Worm (Caenorhabditis elegans): ENCODE data around the gene srbc-22.

DNA sequence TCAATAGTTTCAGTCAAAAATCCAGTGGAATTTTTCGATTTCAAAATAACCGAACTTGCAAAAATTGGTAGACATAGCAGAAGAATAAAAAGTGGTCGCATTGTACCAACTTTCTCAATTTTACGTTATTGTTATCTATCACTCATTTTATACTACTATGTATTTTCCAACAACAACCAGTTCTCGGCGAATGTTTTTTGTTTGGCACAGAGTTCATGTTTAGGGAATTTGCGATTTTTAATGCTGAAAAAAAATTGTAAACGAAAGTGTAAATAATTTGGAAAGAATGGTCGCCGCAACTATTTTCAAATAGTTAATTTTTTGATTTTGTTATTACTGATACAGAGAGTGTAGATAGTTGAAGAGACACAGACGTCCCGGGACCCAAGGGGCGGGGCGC lies 7.5 kb upstream of the srbc-22 start, which contains the start of gene C45H4.21:
- no peak for TF ChIP-seq aly-2 (tag; optimal IDR thresholded peaks at IDR 0.05)
- TF ChIP-seq ceh-28 (tag; optimal IDR thresholded peaks at IDR 0.05): no peak

Data from whole organism, L4 larva.